Worm (Caenorhabditis elegans) whole organism, early embryonic: Measurements from ENCODE around the gene C50B6.7.

Experiments used
- aly-1 ChIP-seq: sonication (generic microtip); optimal IDR thresholded peaks from 2 replicates; lab custom pipeline; 2016; ENCODE audit warnings: missing genetic modification characterization, missing compliant biosample characterization
- ets-7 ChIP-seq: sonication (generic microtip); optimal IDR thresholded peaks from 2 replicates; lab custom pipeline; 2016; ENCODE audit warnings: missing genotype, missing genetic modification characterization, missing compliant biosample characterization
- hnd-1 ChIP-seq: sonication (generic microtip); optimal IDR thresholded peaks from 2 replicates; lab custom pipeline; 2016; ENCODE audit warnings: missing genetic modification characterization, missing compliant biosample characterization
- tbx-11 ChIP-seq: fragments of 200-800 bp; sonication (Bioruptor generic); IDR thresholded peaks from 2 replicates; pipeline ENCODE4 v1.3.6; 2022; ENCODE audit warnings: missing genetic modification characterization, missing compliant biosample characterization

DNA sequence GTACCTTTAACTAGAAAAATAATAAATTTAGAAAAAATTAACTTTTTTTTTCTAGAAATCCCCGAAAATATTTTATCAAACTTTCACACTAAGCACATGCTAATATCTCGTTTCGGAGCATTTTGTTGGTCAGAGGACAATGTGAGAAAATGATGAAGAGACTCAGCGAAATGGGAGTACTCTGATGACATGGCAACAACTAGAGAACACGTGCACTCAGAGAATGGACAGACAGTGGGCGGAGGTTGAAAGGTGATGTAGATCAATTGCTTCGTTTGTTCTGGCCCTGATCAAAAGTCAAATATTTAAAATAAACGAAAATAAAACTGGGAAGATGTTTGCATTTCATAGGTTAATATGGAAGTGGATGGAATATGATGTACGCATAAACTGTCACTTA is 9.7 kb upstream of the C50B6.7 start:
- TF ChIP-seq ets-7 (tag; lab: Kevin White, UChicago) = no peak
- no peak for TF ChIP-seq hnd-1 (tag; lab: Kevin White, UChicago)
- TF ChIP-seq tbx-11 (GFP tag; lab: Robert Waterston, UW) = no peak
- no peak for TF ChIP-seq aly-1 (tag; lab: Kevin White, UChicago)
